Worm (Caenorhabditis elegans): Measurements from ENCODE around the gene lsm-7.

Gene lsm-7

ce11 chrIV:10970767-10971166 is 37.5 kb downstream of the lsm-7 start:
- no peak for TF ChIP-seq ama-1 (optimal IDR thresholded peaks at IDR 0.05)
- no peak for TF ChIP-seq lin-35 (GFP tag; optimal IDR thresholded peaks at IDR 0.05)
- no peak for TF ChIP-seq ceh-82 (tag; optimal IDR thresholded peaks at IDR 0.05)
- no peak for TF ChIP-seq ceh-90 (tag; optimal IDR thresholded peaks at IDR 0.05)
- no peak for TF ChIP-seq pag-3 (tag; optimal IDR thresholded peaks at IDR 0.05; ENCODE audit: borderline replicate concordance, insufficient read depth)
- TF ChIP-seq fkh-4 (tag; optimal IDR thresholded peaks at IDR 0.05; ENCODE audit: borderline replicate concordance), result no peak
- TF ChIP-seq nhr-90 (tag; optimal IDR thresholded peaks at IDR 0.05; ENCODE audit: poor library complexity), result no peak
- TF ChIP-seq pqm-1 (tag; optimal IDR thresholded peaks at IDR 0.05), result no peak
- no peak for TF ChIP-seq nhr-77 (tag; optimal IDR thresholded peaks at IDR 0.05)
- TF ChIP-seq aha-1 (tag; optimal IDR thresholded peaks at IDR 0.05), result no peak
- TF ChIP-seq isw-1 (GFP tag; IDR thresholded peaks at IDR 0.05), result no peak
- no peak for TF ChIP-seq nhr-11 (tag; optimal IDR thresholded peaks at IDR 0.05)
- no peak for TF ChIP-seq sox-4 (tag; optimal IDR thresholded peaks at IDR 0.05)
- no peak for TF ChIP-seq tlp-1 (tag; optimal IDR thresholded peaks at IDR 0.05)
- no peak for TF ChIP-seq nhr-84 (tag; optimal IDR thresholded peaks at IDR 0.05)
- TF ChIP-seq nhr-12 (tag; optimal IDR thresholded peaks at IDR 0.05), result no peak
- no peak for TF ChIP-seq snu-23 (GFP tag; optimal IDR thresholded peaks at IDR 0.05)
- no peak for TF ChIP-seq aly-2 (tag; optimal IDR thresholded peaks at IDR 0.05)

- TF ChIP-seq nhr-71 (tag; optimal IDR thresholded peaks at IDR 0.05) (peak; percentile 64), unc-130 (tag; optimal IDR thresholded peaks at IDR 0.05) (no peak), isw-1 (GFP tag; IDR thresholded peaks at IDR 0.05) (no peak), dpl-1 (GFP tag; optimal IDR thresholded peaks at IDR 0.05) (peak in 1 of 3 experiments; percentile 35), mdl-1 (tag; optimal IDR thresholded peaks at IDR 0.05) (peak in 1 of 2 experiments; percentile 68), grh-1 (GFP tag; IDR thresholded peaks at IDR 0.05) (peak; percentile 80), lin-14 (GFP tag; optimal IDR thresholded peaks at IDR 0.05) (peak; percentile 90), elt-3 (tag; optimal IDR thresholded peaks at IDR 0.05) (peak in 5 of 6 experiments; percentile 14 to 73 (median 43)), lin-35 (GFP tag; optimal IDR thresholded peaks at IDR 0.05) (peak; percentile 12 to 53), C34B4.2 (tag; optimal IDR thresholded peaks at IDR 0.05) (no peak), mep-1 (tag; optimal IDR thresholded peaks at IDR 0.05) (peak; percentile 2), fos-1 (tag; optimal IDR thresholded peaks at IDR 0.05) (no peak), nhr-20 (tag; optimal IDR thresholded peaks at IDR 0.05) (peak; percentile 82), nhr-85 (tag) (peak; percentile 98), nhr-19 (GFP tag; conservative IDR thresholded peaks at IDR 0.05) (peak; percentile 20), C16A3.4 (tag; optimal IDR thresholded peaks at IDR 0.05) (peak; percentile 14), blmp-1 (tag; optimal IDR thresholded peaks at IDR 0.05) (peak; percentile 59), efl-1 (optimal IDR thresholded peaks at IDR 0.05) (peak in 1 of 2 experiments; percentile 25), efl-1 (GFP tag; optimal IDR thresholded peaks at IDR 0.05 in 1 of 2) (peak in 1 of 2 experiments; percentile 87), snu-23 (GFP tag; optimal IDR thresholded peaks at IDR 0.05) (peak; percentile 81), nhr-76 (tag; optimal IDR thresholded peaks at IDR 0.05) (no peak), aly-2 (tag; optimal IDR thresholded peaks at IDR 0.05) (no peak), nhr-90 (tag; optimal IDR thresholded peaks at IDR 0.05; ENCODE audit: poor library complexity) (peak; percentile 48), unc-62 (GFP tag; optimal IDR thresholded peaks at IDR 0.05) (no peak), nhr-47 (tag; optimal IDR thresholded peaks at IDR 0.05) (peak; percentile 34), lsy-2 (tag; optimal IDR thresholded peaks at IDR 0.05) (peak; percentile 27 to 36), lin-39 (tag; optimal IDR thresholded peaks at IDR 0.05) (no peak), tbx-2 (tag; optimal IDR thresholded peaks at IDR 0.05) (peak; percentile 44)
These were observed 38.4 kb downstream of the lsm-7 start for ce11 chrIV:10971636-10972199.

- no peak for TF ChIP-seq vab-15 (tag; optimal IDR thresholded peaks at IDR 0.05)
- TF ChIP-seq ztf-11 (tag; optimal IDR thresholded peaks at IDR 0.05), result no peak
- TF ChIP-seq ets-5 (GFP tag; IDR thresholded peaks at IDR 0.05), result no peak
- no peak for TF ChIP-seq nhr-12 (tag; optimal IDR thresholded peaks at IDR 0.05)
- no peak for TF ChIP-seq ztf-4 (tag; optimal IDR thresholded peaks at IDR 0.05)
- TF ChIP-seq nhr-28 (tag; optimal IDR thresholded peaks at IDR 0.05), result no peak
- TF ChIP-seq C16A3.4 (tag; optimal IDR thresholded peaks at IDR 0.05), result peak; percentile 38
- no peak for TF ChIP-seq jun-1 (tag; optimal IDR thresholded peaks at IDR 0.05)
- TF ChIP-seq hlh-17 (GFP tag; optimal IDR thresholded peaks at IDR 0.05; ENCODE audit: borderline replicate concordance), result no peak
- TF ChIP-seq C34B4.2 (tag; optimal IDR thresholded peaks at IDR 0.05), result no peak
- peak; percentile 8 for TF ChIP-seq swsn-7 (tag; optimal IDR thresholded peaks at IDR 0.05)
- TF ChIP-seq elt-3 (tag; optimal IDR thresholded peaks at IDR 0.05), result peak in 3 of 6 experiments; percentile 12 to 77 (median 18)
- TF ChIP-seq nhr-84 (tag; optimal IDR thresholded peaks at IDR 0.05), result no peak
- no peak for TF ChIP-seq lin-39 (tag; optimal IDR thresholded peaks at IDR 0.05)
- peak; percentile 34 to 35 for TF ChIP-seq efl-1 (optimal IDR thresholded peaks at IDR 0.05)
- peak in 1 of 2 experiments; percentile 89 for TF ChIP-seq efl-1 (GFP tag; optimal IDR thresholded peaks at IDR 0.05 in 1 of 2)
- no peak for TF ChIP-seq pqm-1 (tag; optimal IDR thresholded peaks at IDR 0.05)
- TF ChIP-seq dpl-1 (GFP tag; optimal IDR thresholded peaks at IDR 0.05), result peak in 2 of 3 experiments; percentile 6
- TF ChIP-seq ceh-90 (tag; optimal IDR thresholded peaks at IDR 0.05), result no peak
These were observed 42.7 kb downstream of the lsm-7 start for ce11 chrIV:10975968-10976367.
